Worm (Caenorhabditis elegans): Measurements from ENCODE around the gene set-20.

The set-20 gene

ce11 chrX:5655601-5656000, 30.4 kb downstream of the set-20 start:
- TF ChIP-seq B0310.2 (tag; optimal IDR thresholded peaks at IDR 0.05), result no peak
- TF ChIP-seq tbx-11 (GFP tag; IDR thresholded peaks at IDR 0.05), result no peak
- TF ChIP-seq ceh-13 (GFP tag; optimal IDR thresholded peaks at IDR 0.05), result no peak
- no peak for TF ChIP-seq ceh-36 (tag; optimal IDR thresholded peaks at IDR 0.05)
- TF ChIP-seq tbx-37 (GFP tag; conservative IDR thresholded peaks at IDR 0.05), result no peak
- TF ChIP-seq scrt-1 (GFP tag; IDR thresholded peaks at IDR 0.05), result no peak

DNA sequence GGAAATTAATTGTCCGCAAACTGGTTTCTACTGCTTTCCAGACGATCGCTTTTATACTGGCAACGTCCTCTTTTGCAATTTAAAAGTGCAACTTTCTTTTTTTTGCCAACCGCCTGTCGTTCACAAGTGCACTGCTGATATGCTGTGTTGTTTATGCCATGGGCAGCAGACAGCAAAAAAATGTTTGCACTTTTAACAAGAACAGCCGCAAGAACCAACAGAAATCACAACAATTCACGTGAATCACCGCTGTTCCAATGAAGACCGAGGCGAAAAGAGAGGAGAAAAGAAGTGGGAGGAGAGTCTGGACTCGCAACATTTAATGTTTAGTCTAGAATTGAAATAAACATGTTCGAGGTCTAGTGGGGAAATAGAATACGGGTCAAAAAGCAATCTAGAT, 32.1 kb downstream of the set-20 start, which contains the start of gene T22B7.7:
TSS of gene T22B7.7 (minus strand) at position 262 of the 400 bp plus-strand sequence.
- TF ChIP-seq ets-7 (tag; optimal IDR thresholded peaks at IDR 0.05) (no peak), ama-1 (optimal IDR thresholded peaks at IDR 0.05) (no peak), ceh-13 (GFP tag; optimal IDR thresholded peaks at IDR 0.05) (no peak), flt-1 (GFP tag; IDR thresholded peaks at IDR 0.05) (no peak), tbx-37 (GFP tag; conservative IDR thresholded peaks at IDR 0.05) (no peak), pes-1 (GFP tag; IDR thresholded peaks at IDR 0.05) (no peak), hmg-4 (GFP tag; optimal IDR thresholded peaks at IDR 0.05) (no peak), tra-4 (tag; optimal IDR thresholded peaks at IDR 0.05) (no peak), ceh-36 (tag; optimal IDR thresholded peaks at IDR 0.05) (no peak), sea-1 (GFP tag; conservative IDR thresholded peaks at IDR 0.05) (no peak), F13C5.2 (tag; optimal IDR thresholded peaks at IDR 0.05) (no peak), hmbx-1 (tag; optimal IDR thresholded peaks at IDR 0.05) (no peak)

DNA sequence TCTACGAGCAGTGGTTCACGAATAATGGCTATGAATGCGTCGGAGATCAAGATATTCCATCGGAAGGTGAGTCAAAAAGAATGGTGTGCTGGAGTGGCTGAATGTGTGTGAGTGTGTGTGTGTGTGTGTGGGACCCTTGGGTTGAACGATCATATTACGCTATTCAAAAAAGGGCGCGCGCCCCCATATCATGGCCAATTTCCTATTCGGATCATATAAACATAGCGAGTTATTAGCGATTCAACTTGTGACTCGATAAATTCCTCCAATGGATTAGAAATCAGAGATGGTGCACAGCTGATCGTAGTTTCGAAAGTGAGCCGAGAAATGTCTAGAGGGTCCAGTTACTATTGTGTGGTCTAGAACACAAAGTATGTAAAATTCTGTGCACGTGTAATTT, 38.1 kb downstream of the set-20 start, which contains the start of gene srv-7:
TSS of gene srv-7 (minus strand) at position 101 of the 400 bp plus-strand sequence.
- TF ChIP-seq hmg-4 (GFP tag; optimal IDR thresholded peaks at IDR 0.05), result no peak
- no peak for TF ChIP-seq tra-4 (tag; optimal IDR thresholded peaks at IDR 0.05)
- TF ChIP-seq tbx-37 (GFP tag; conservative IDR thresholded peaks at IDR 0.05), result no peak
- TF ChIP-seq B0310.2 (tag; optimal IDR thresholded peaks at IDR 0.05), result no peak
- TF ChIP-seq flt-1 (GFP tag; IDR thresholded peaks at IDR 0.05), result no peak
- TF ChIP-seq ets-7 (tag; optimal IDR thresholded peaks at IDR 0.05), result no peak
- no peak for TF ChIP-seq hmbx-1 (tag; optimal IDR thresholded peaks at IDR 0.05)
- no peak for TF ChIP-seq ceh-13 (GFP tag; optimal IDR thresholded peaks at IDR 0.05)
- TF ChIP-seq ama-1 (optimal IDR thresholded peaks at IDR 0.05), result no peak
- no peak for TF ChIP-seq F13C5.2 (tag; optimal IDR thresholded peaks at IDR 0.05)
- no peak for TF ChIP-seq sea-1 (GFP tag; conservative IDR thresholded peaks at IDR 0.05)
- TF ChIP-seq tbx-11 (GFP tag; IDR thresholded peaks at IDR 0.05), result no peak
- TF ChIP-seq pes-1 (GFP tag; IDR thresholded peaks at IDR 0.05), result no peak
- TF ChIP-seq scrt-1 (GFP tag; IDR thresholded peaks at IDR 0.05), result no peak
- TF ChIP-seq ceh-36 (tag; optimal IDR thresholded peaks at IDR 0.05), result no peak
- no peak for TF ChIP-seq hnd-1 (tag; optimal IDR thresholded peaks at IDR 0.05)
- TF ChIP-seq aly-1 (tag; optimal IDR thresholded peaks at IDR 0.05), result no peak

DNA sequence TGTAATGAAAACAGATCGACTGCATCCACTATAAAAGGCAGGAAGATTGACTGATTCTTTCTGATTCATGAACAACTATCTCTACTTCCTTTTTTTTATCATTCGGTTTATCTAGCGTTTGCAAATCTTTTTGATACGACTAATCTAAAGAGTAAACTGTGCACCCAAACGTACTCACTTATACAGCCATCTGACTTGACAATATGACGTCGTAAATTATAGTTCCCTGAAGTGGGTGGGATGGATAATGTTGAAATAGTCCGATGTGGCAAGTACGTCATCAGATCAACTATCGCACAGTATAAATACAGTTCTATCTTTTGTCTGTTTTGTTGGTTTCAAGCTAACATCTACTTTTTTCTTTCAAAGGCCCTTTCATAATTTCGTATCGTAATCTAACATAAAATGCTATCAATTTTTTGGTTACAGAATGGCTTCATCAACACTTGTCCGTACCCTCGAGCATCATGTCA, 39.0 kb downstream of the set-20 start, which contains the start of gene T22B7.3:
TSS of gene T22B7.3 (plus strand) at position 423 of the 473 bp plus-strand sequence.
- TF ChIP-seq ets-7 (tag; optimal IDR thresholded peaks at IDR 0.05), result no peak
- no peak for TF ChIP-seq ceh-13 (GFP tag; optimal IDR thresholded peaks at IDR 0.05)
- no peak for TF ChIP-seq sea-1 (GFP tag; conservative IDR thresholded peaks at IDR 0.05)
- no peak for TF ChIP-seq tra-4 (tag; optimal IDR thresholded peaks at IDR 0.05)
- no peak for TF ChIP-seq flt-1 (GFP tag; IDR thresholded peaks at IDR 0.05)
- TF ChIP-seq B0310.2 (tag; optimal IDR thresholded peaks at IDR 0.05), result no peak
- TF ChIP-seq hnd-1 (tag; optimal IDR thresholded peaks at IDR 0.05), result no peak
- TF ChIP-seq ama-1 (optimal IDR thresholded peaks at IDR 0.05), result no peak
- no peak for TF ChIP-seq aly-1 (tag; optimal IDR thresholded peaks at IDR 0.05)
- no peak for TF ChIP-seq tbx-11 (GFP tag; IDR thresholded peaks at IDR 0.05)
- no peak for TF ChIP-seq hmg-4 (GFP tag; optimal IDR thresholded peaks at IDR 0.05)
- TF ChIP-seq hmbx-1 (tag; optimal IDR thresholded peaks at IDR 0.05), result no peak
- no peak for TF ChIP-seq scrt-1 (GFP tag; IDR thresholded peaks at IDR 0.05)
- TF ChIP-seq tbx-37 (GFP tag; conservative IDR thresholded peaks at IDR 0.05), result no peak
- no peak for TF ChIP-seq F13C5.2 (tag; optimal IDR thresholded peaks at IDR 0.05)
- TF ChIP-seq pes-1 (GFP tag; IDR thresholded peaks at IDR 0.05), result no peak
- no peak for TF ChIP-seq ceh-36 (tag; optimal IDR thresholded peaks at IDR 0.05)

DNA sequence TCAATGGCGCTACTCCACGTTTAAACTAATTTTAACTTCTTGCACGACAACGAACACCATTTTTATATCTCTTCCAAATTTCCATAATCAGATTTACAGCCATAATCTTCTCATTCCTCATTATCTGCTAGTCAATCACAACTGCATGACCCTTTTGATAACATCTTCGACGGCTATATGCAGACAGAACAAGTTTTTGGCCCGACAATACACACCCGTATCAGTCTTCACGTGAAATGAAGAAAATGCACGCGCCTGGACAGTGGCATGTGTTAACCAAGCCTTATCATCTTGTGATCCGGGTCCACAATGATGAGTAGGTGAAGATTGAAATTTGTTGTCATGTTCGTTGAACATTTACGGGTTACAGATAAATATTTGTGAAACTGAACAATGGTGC, 40.4 kb downstream of the set-20 start:
- no peak for TF ChIP-seq hmbx-1 (tag; optimal IDR thresholded peaks at IDR 0.05)
- TF ChIP-seq tra-4 (tag; optimal IDR thresholded peaks at IDR 0.05), result no peak
- no peak for TF ChIP-seq ceh-13 (GFP tag; optimal IDR thresholded peaks at IDR 0.05)
- TF ChIP-seq aly-1 (tag; optimal IDR thresholded peaks at IDR 0.05), result no peak
- TF ChIP-seq flt-1 (GFP tag; IDR thresholded peaks at IDR 0.05), result no peak
- TF ChIP-seq sea-1 (GFP tag; conservative IDR thresholded peaks at IDR 0.05), result no peak
- no peak for TF ChIP-seq hmg-4 (GFP tag; optimal IDR thresholded peaks at IDR 0.05)
- TF ChIP-seq ceh-36 (tag; optimal IDR thresholded peaks at IDR 0.05), result no peak
- no peak for TF ChIP-seq B0310.2 (tag; optimal IDR thresholded peaks at IDR 0.05)
- TF ChIP-seq tbx-11 (GFP tag; IDR thresholded peaks at IDR 0.05), result no peak
- TF ChIP-seq tbx-37 (GFP tag; conservative IDR thresholded peaks at IDR 0.05), result no peak
- TF ChIP-seq hnd-1 (tag; optimal IDR thresholded peaks at IDR 0.05), result no peak

- TF ChIP-seq B0310.2 (tag; optimal IDR thresholded peaks at IDR 0.05), result no peak
- TF ChIP-seq pes-1 (GFP tag; IDR thresholded peaks at IDR 0.05), result no peak
- no peak for TF ChIP-seq ceh-13 (GFP tag; optimal IDR thresholded peaks at IDR 0.05)
These were observed 41.8 kb downstream of the set-20 start for ce11 chrX:5644112-5644511.

DNA sequence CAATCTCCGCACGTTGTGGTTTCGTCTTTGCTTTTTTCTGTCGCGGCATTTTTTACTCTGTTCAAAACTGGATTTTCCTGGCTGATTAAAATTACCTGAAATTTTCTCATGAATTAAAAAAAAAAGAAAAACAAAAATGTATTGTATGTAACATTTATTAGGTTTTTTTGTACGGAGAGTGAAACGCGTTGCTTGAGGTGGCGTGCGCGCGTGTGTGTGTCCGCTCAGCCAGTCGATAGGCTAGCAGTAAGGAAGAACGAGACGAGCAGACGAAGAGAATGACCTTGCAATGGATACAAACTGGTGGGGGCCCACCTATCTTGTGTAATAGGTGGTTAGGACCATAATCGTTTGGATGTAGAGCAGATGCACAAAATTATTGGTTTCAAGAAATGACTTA, 44.6 kb downstream of the set-20 start, which contains the start of gene T22B7.4:
TSS of gene T22B7.4 (minus strand) at position 101 of the 400 bp plus-strand sequence.
- peak; percentile 49 for TF ChIP-seq hmg-4 (GFP tag; optimal IDR thresholded peaks at IDR 0.05)
- no peak for TF ChIP-seq flt-1 (GFP tag; IDR thresholded peaks at IDR 0.05)

ce11 chrX:5639562-5639961, 46.4 kb downstream of the set-20 start:
- TF ChIP-seq tbx-11 (GFP tag; IDR thresholded peaks at IDR 0.05) (no peak), flt-1 (GFP tag; IDR thresholded peaks at IDR 0.05) (no peak), ceh-36 (tag; optimal IDR thresholded peaks at IDR 0.05) (no peak), hmbx-1 (tag; optimal IDR thresholded peaks at IDR 0.05) (no peak), ceh-13 (GFP tag; optimal IDR thresholded peaks at IDR 0.05) (no peak), sea-1 (GFP tag; conservative IDR thresholded peaks at IDR 0.05) (no peak), pes-1 (GFP tag; IDR thresholded peaks at IDR 0.05) (no peak)

Data from whole organism, early embryonic.